Worm (Caenorhabditis elegans) whole organism, L4 larva: Measurements from ENCODE around the gene nhr-87.
A peak's percentile ranks its signal among the peaks of the same experiment; 100 is the strongest.

Experiments
- D1046.2 ChIP-seq: fragments of 200-800 bp; sonication (Bioruptor generic); IDR thresholded peaks from 2 replicates; pipeline ENCODE4 v1.3.6; 2022; ENCODE audit warnings: missing genetic modification characterization, missing compliant biosample characterization
- F44E2.7 ChIP-seq: fragments of 200-800 bp; sonication (Bioruptor generic); IDR thresholded peaks from 2 replicates; pipeline ENCODE4 v2.1.2; 2022; ENCODE audit warnings: missing genetic modification characterization, missing compliant biosample characterization
- F49E8.2 ChIP-seq: sonication (generic microtip); optimal IDR thresholded peaks from 2 replicates; lab custom pipeline; 2016; ENCODE audit warnings: missing compliant biosample characterization, mild to moderate bottlenecking, missing genetic modification characterization, borderline replicate concordance
- T20F7.1 ChIP-seq: fragments of 200-800 bp; sonication (Bioruptor generic); optimal IDR thresholded peaks from 2 replicates; lab custom pipeline; 2018; ENCODE audit warnings: mild to moderate bottlenecking, missing genetic modification characterization, missing compliant biosample characterization
- T26A8.4 ChIP-seq: fragments of 200-800 bp; sonication (Bioruptor generic); IDR thresholded peaks from 2 replicates; pipeline ENCODE4 v1.3.6; 2022; ENCODE audit warnings: missing genetic modification characterization, missing compliant biosample characterization
- Y48G9A.11 ChIP-seq: fragments of 200-800 bp; sonication (Bioruptor generic); IDR thresholded peaks from 2 replicates; pipeline ENCODE4 v1.3.6; 2022; ENCODE audit warnings: missing genetic modification reagents, missing genetic modification characterization, missing compliant biosample characterization
- aha-1 ChIP-seq: fragments of 150-350 bp; peaks from one replicate; lab custom pipeline; 2014; ENCODE audit warnings: missing biosample characterization, missing genetic modification characterization
- ama-1 ChIP-seq: fragments of 150-350 bp; optimal IDR thresholded peaks from 2 replicates; lab custom pipeline; 2014; ENCODE audit warnings: inconsistent platforms, mixed read lengths
- ceh-28 ChIP-seq: fragments of 150-350 bp; optimal IDR thresholded peaks from 2 replicates; lab custom pipeline; 2014; ENCODE audit warnings: missing biosample characterization, missing genetic modification reagents, missing genetic modification characterization
- ceh-44 ChIP-seq: fragments of 200-800 bp; sonication (Bioruptor generic); IDR thresholded peaks from 2 replicates; pipeline ENCODE4 v1.3.6; 2022; ENCODE audit warnings: missing genetic modification reagents, missing genetic modification characterization, missing compliant biosample characterization
- daf-16 ChIP-seq, 3 experiments: sonication (generic microtip); optimal IDR thresholded peaks; 2 replicates each; lab custom pipeline; 2016 to 2017; ENCODE audit warnings: missing genetic modification characterization in 3 of 3, missing genetic modification reagents in 3 of 3, mild to moderate bottlenecking in 2 of 3, missing compliant biosample characterization in 2 of 3, missing biosample characterization in 1 of 3, moderate library complexity in 1 of 3
- daf-8 ChIP-seq: fragments of 200-800 bp; sonication (Bioruptor generic); IDR thresholded peaks from 2 replicates; pipeline ENCODE4 v1.3.6; 2022; ENCODE audit warnings: missing genetic modification characterization, missing compliant biosample characterization
- dmd-6 ChIP-seq: fragments of 200-800 bp; sonication (Bioruptor generic); IDR thresholded peaks from 2 replicates; pipeline ENCODE4 v1.3.6; 2022; ENCODE audit warnings: missing genetic modification reagents, missing genetic modification characterization, missing compliant biosample characterization
- dpl-1 ChIP-seq: fragments of 150-350 bp; optimal IDR thresholded peaks from 2 replicates; lab custom pipeline; 2014; ENCODE audit warnings: missing biosample characterization, missing genetic modification reagents, missing genetic modification characterization
- dve-1 ChIP-seq: sonication (generic microtip); optimal IDR thresholded peaks from 2 replicates; lab custom pipeline; 2017; ENCODE audit warnings: antibody characterized with exemption, mild to moderate bottlenecking, missing genetic modification characterization, missing compliant biosample characterization; ENCODE audit not compliant: insufficient read depth
- gei-8 ChIP-seq: fragments of 200-800 bp; sonication (Bioruptor generic); optimal IDR thresholded peaks from 2 replicates; lab custom pipeline; 2018; ENCODE audit warnings: mild to moderate bottlenecking, missing genetic modification characterization, missing compliant biosample characterization
- hif-1 ChIP-seq, 2 experiments: sonication (generic microtip); optimal IDR thresholded peaks; 2 replicates each; lab custom pipeline; 2016 to 2017; ENCODE audit warnings: missing compliant biosample characterization in 2 of 2, missing genetic modification characterization in 2 of 2, missing genetic modification reagents in 2 of 2, missing genotype in 2 of 2, mild to moderate bottlenecking in 1 of 2
- hlh-11 ChIP-seq: fragments of 200-800 bp; sonication (Bioruptor generic); optimal IDR thresholded peaks from 2 replicates; lab custom pipeline; 2018; ENCODE audit warnings: mild to moderate bottlenecking, missing genetic modification characterization, missing compliant biosample characterization
- hlh-30 ChIP-seq: sonication (generic microtip); optimal IDR thresholded peaks from 2 replicates; lab custom pipeline; 2017; ENCODE audit warnings: antibody characterized with exemption, mild to moderate bottlenecking, missing genetic modification characterization, missing compliant biosample characterization; ENCODE audit not compliant: insufficient read depth
- lir-3 ChIP-seq: sonication (generic microtip); optimal IDR thresholded peaks from 2 replicates; lab custom pipeline; 2016; ENCODE audit warnings: mild to moderate bottlenecking, missing genetic modification characterization, missing compliant biosample characterization
- lsy-2 ChIP-seq, 2 experiments: fragments of 150-350 bp in 1 of 2; sonication (generic microtip) in 1 of 2; optimal IDR thresholded peaks; 2 replicates each; lab custom pipeline; 2014 to 2017; ENCODE audit warnings: missing biosample characterization in 2 of 2, missing genetic modification characterization in 2 of 2
- mdl-1 ChIP-seq, 2 experiments: fragments of 150-350 bp in 1 of 2; sonication (generic microtip) in 1 of 2; optimal IDR thresholded peaks; 2 replicates each; lab custom pipeline; 2014 to 2017; ENCODE audit warnings: missing biosample characterization in 2 of 2, missing genetic modification characterization in 2 of 2
- mep-1 ChIP-seq: fragments of 150-350 bp; sonication (generic microtip); optimal IDR thresholded peaks from 3 replicates; lab custom pipeline; 2014; ENCODE audit warnings: missing biosample characterization, missing genetic modification characterization
- mes-2 ChIP-seq: sonication (generic microtip); optimal IDR thresholded peaks from 2 replicates; lab custom pipeline; 2016; ENCODE audit warnings: missing genotype, mild to moderate bottlenecking, missing genetic modification characterization, missing compliant biosample characterization; ENCODE audit not compliant: poor library complexity, severe bottlenecking
- nhr-10 ChIP-seq: fragments of 150-350 bp; optimal IDR thresholded peaks from 2 replicates; lab custom pipeline; 2014; ENCODE audit warnings: missing biosample characterization, missing genetic modification characterization
- nhr-11 ChIP-seq: fragments of 150-350 bp; optimal IDR thresholded peaks from 2 replicates; lab custom pipeline; 2014; ENCODE audit warnings: missing biosample characterization, missing genetic modification characterization
- nhr-28 ChIP-seq: fragments of 150-350 bp; optimal IDR thresholded peaks from 2 replicates; lab custom pipeline; 2014; ENCODE audit warnings: missing biosample characterization, missing genetic modification characterization
- nhr-41 ChIP-seq: fragments of 200-800 bp; sonication (Bioruptor generic); IDR thresholded peaks from 2 replicates; pipeline ENCODE4 v1.3.6; 2022; ENCODE audit warnings: missing genetic modification reagents, missing genetic modification characterization, missing compliant biosample characterization
- nhr-42 ChIP-seq: fragments of 200-800 bp; sonication (Bioruptor generic); IDR thresholded peaks from 2 replicates; pipeline ENCODE4 v1.3.6; 2022; ENCODE audit warnings: missing genetic modification characterization, missing compliant biosample characterization
- nhr-48 ChIP-seq: sonication (generic microtip); optimal IDR thresholded peaks from 2 replicates; lab custom pipeline; 2016; ENCODE audit warnings: mild to moderate bottlenecking, missing genetic modification characterization, missing compliant biosample characterization
- nhr-77 ChIP-seq: fragments of 150-350 bp; optimal IDR thresholded peaks from 2 replicates; lab custom pipeline; 2014; ENCODE audit warnings: missing biosample characterization, missing genetic modification characterization
- pha-4 ChIP-seq, 2 experiments: fragments of 150-350 bp in 1 of 2; fragments of 200-800 bp in 1 of 2; sonication (Bioruptor generic) in 1 of 2; IDR thresholded peaks in 1 of 2; optimal IDR thresholded peaks in 1 of 2; 2 replicates each; pipeline versions ENCODE4 v1.3.6 to Lab custom; 2014 to 2022; ENCODE audit warnings: missing genetic modification characterization in 2 of 2, missing genetic modification reagents in 2 of 2, missing biosample characterization in 1 of 2, missing compliant biosample characterization in 1 of 2
- skn-1 ChIP-seq: fragments of 150-350 bp; optimal IDR thresholded peaks from 2 replicates; lab custom pipeline; 2014; ENCODE audit warnings: missing biosample characterization, missing genetic modification characterization
- spr-1 ChIP-seq: sonication (generic microtip); optimal IDR thresholded peaks from 2 replicates; lab custom pipeline; 2016; ENCODE audit warnings: mild to moderate bottlenecking, missing genetic modification characterization, missing compliant biosample characterization
- tag-97 ChIP-seq: fragments of 200-800 bp; sonication (Bioruptor generic); IDR thresholded peaks from 2 replicates; pipeline ENCODE4 v1.3.6; 2022; ENCODE audit warnings: missing genetic modification characterization, missing compliant biosample characterization
- unc-39 ChIP-seq: sonication (generic microtip); optimal IDR thresholded peaks from 2 replicates; lab custom pipeline; 2017; ENCODE audit warnings: missing biosample characterization, missing genetic modification characterization
- unc-62 ChIP-seq, 3 experiments: fragments of 150-350 bp in 1 of 3; sonication (generic microtip); optimal IDR thresholded peaks in 2 of 3; peaks in 1 of 3; 1 replicate in 1 of 3; 2 replicates in 2 of 3; lab custom pipeline; 2014 to 2017; ENCODE audit warnings: missing biosample characterization in 3 of 3, missing genetic modification characterization in 3 of 3, missing genetic modification reagents in 3 of 3, missing genotype in 1 of 3
- vab-7 ChIP-seq: fragments of 200-800 bp; sonication (Bioruptor generic); IDR thresholded peaks from 2 replicates; pipeline ENCODE4 v1.3.6; 2022; ENCODE audit warnings: missing genetic modification reagents, missing genetic modification characterization, missing compliant biosample characterization
- zip-11 ChIP-seq: fragments of 200-800 bp; sonication (Bioruptor generic); IDR thresholded peaks from 2 replicates; pipeline ENCODE4 v1.3.6; 2022; ENCODE audit warnings: missing genetic modification characterization, missing compliant biosample characterization
- zip-2 ChIP-seq: fragments of 150-350 bp; optimal IDR thresholded peaks from 2 replicates; lab custom pipeline; 2014; ENCODE audit warnings: missing biosample characterization, missing genetic modification characterization

nhr-87 gene

DNA sequence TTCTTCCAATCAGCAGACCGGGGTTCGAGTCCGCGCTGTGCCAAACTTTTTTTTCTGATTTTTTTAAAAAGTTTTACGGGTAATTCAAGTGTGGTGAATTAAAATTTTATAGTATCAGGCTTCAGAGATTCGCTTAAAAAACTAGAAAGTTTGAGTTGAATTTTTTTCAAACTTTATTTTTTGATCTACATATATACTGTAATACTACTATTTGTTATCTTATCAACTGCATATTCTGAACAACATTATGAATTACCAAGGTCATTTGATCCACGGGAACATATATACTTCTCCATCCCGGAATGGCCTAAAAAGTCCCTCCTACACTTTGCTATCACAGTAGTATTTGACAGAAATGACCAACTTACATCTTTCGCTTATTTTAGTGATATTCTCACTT lies 9.6 kb downstream of the nhr-87 start, which contains the start of gene Y41D4B.6:
TSS of gene Y41D4B.6 (plus strand) at position 301 of the 400 bp plus-strand sequence.
- TF ChIP-seq T26A8.4 (GFP tag; lab: Robert Waterston, UW): no peak
- peak; percentile 3 for TF ChIP-seq aha-1 (tag; lab: Kevin White, UChicago)
- no peak for TF ChIP-seq tag-97 (GFP tag; lab: Robert Waterston, UW)

DNA sequence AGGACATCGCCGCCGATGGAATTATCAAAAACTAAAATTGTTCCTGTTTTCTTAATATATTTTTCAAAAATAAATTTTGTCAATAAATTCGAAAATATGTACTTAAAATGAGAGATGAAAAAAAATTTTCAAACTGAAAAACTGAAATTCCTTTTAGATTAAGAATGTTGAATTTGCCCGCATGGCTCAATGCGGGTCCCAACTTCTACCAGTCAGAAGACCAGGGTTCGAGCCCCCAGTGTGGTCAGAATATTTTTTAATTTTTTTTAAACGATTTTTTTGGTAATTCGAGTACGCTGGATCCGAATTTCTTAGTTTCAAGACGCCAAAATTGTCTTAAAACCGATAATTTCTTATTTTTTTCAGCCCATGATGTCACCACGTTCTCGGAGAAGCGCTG lies 13.5 kb downstream of the nhr-87 start:
- TF ChIP-seq ama-1 (lab: Kevin White, UChicago) (peak; percentile 13), F49E8.2 (tag; lab: Kevin White, UChicago) (no peak), nhr-41 (GFP tag; lab: Robert Waterston, UW) (no peak), Y48G9A.11 (GFP tag; lab: Robert Waterston, UW) (no peak), gei-8 (GFP tag; lab: Kevin White, UChicago) (no peak), daf-16 (GFP tag; optimal IDR thresholded peaks at IDR 0.05; lab: Kevin White, UChicago) (no peak), daf-16 (tag; optimal IDR thresholded peaks at IDR 0.05; lab: Kevin White, UChicago) (peak; percentile 4), pha-4 (GFP tag; IDR thresholded peaks at IDR 0.05; lab: Robert Waterston, UW) (peak; percentile 16; the same call in 1 of the 2 replicates), pha-4 (tag; optimal IDR thresholded peaks at IDR 0.05; lab: Kevin White, UChicago) (no peak), vab-7 (GFP tag; lab: Robert Waterston, UW) (peak; percentile 17; the same call in 1 of the 2 replicates), unc-62 (GFP tag; optimal IDR thresholded peaks at IDR 0.05 in 1 of 2; lab: Kevin White, UChicago) (peak in 1 of 2 experiments; percentile 36), unc-62 (tag; optimal IDR thresholded peaks at IDR 0.05; lab: Kevin White, UChicago) (no peak)

DNA sequence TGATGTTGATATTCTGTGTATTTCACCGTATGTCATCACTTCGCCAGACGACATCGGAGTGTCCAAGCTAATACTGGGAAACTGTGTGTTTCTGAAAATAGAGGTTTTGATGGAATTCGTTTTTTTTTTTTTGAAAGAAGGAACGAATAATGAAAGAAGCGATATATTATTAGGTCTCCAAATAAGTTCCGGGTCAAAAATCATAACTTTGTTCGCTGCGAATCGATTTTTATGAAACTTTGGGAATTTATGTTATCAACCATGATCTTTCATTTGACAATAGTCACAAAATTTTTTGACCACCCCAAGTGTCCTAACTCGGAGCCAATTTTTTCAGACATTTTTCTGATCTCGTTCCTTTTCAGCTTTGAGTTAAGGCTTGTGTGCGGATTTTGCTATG lies 21.4 kb downstream of the nhr-87 start, which contains the start of gene nhr-274:
TSS of gene nhr-274 (minus strand) at position 101 of the 400 bp plus-strand sequence.
- TF ChIP-seq D1046.2 (GFP tag; lab: Robert Waterston, UW): 0 out of 2 replicates have a peak, but pooled peaks have one; percentile 5

DNA sequence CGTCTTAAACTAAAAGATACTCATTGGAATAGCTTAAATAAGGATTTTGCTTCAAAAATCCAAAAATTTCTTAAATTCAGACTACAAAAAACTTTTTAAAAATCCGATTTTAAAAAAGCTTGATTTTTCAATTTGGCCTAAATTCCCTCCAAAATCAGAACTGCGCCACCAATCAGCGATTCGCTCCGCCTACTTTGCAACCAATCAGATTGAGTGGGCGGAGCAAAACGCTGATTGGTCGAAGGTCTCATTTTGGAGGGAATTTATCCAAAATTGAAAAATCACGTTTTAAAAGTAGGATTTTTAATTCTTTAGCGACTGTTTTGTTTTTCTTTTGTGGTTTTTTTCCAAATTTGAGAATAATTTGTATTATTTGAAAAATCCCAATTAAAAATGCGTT lies 25.5 kb downstream of the nhr-87 start:
- TF ChIP-seq vab-7 (GFP tag; lab: Robert Waterston, UW): no peak
- TF ChIP-seq aha-1 (tag; lab: Kevin White, UChicago): peak; percentile 77

DNA sequence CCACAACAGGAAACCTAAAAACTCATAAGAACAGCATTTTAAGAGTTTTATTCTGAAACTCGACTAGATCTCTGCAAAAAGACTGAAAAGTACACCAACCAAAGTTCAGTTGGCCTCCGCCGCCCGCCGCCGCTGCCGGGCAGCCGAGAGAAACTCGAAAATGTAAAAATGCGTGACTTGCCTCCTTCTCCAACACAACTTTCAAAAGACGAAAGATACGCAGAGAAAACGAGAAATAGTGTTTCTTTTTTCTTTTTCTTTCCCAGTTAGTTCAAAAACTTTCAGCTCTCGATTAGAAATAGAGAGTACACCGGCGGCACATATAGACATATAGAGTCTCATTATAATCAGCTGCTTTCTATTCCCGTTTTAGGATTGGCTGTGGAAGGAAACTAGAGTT lies 26.0 kb downstream of the nhr-87 start:
- TF ChIP-seq hlh-11 (tag; lab: Kevin White, UChicago) (peak; percentile 69), unc-39 (tag; lab: Kevin White, UChicago) (no peak), unc-62 (GFP tag; optimal IDR thresholded peaks at IDR 0.05 in 1 of 2; lab: Kevin White, UChicago) (peak in 1 of 2 experiments; percentile 36), unc-62 (tag; optimal IDR thresholded peaks at IDR 0.05; lab: Kevin White, UChicago) (no peak), nhr-41 (GFP tag; lab: Robert Waterston, UW) (no peak), dmd-6 (GFP tag; lab: Robert Waterston, UW) (peak; percentile 81), lsy-2 (tag; optimal IDR thresholded peaks at IDR 0.05; lab: Kevin White, UChicago) (peak in 1 of 2 experiments; percentile 54), dpl-1 (GFP tag; lab: Kevin White, UChicago) (no peak), ceh-28 (no peak), hif-1 (tag; optimal IDR thresholded peaks at IDR 0.05; lab: Kevin White, UChicago) (peak in 1 of 2 experiments; percentile 44), zip-11 (GFP tag; lab: Robert Waterston, UW) (no peak), dve-1 (peak; percentile 55), hlh-30 (tag; lab: Kevin White, UChicago) (peak; percentile 79), T20F7.1 (GFP tag; lab: Kevin White, UChicago) (peak; percentile 50), nhr-77 (tag; lab: Kevin White, UChicago) (peak; percentile 0), mdl-1 (tag; optimal IDR thresholded peaks at IDR 0.05; lab: Kevin White, UChicago) (peak in 1 of 2 experiments; percentile 67), spr-1 (tag; lab: Kevin White, UChicago) (no peak), skn-1 (no peak), daf-8 (no peak), ceh-44 (GFP tag; lab: Robert Waterston, UW) (no peak), nhr-11 (tag; lab: Kevin White, UChicago) (peak; percentile 10), ama-1 (lab: Kevin White, UChicago) (peak; percentile 11), mep-1 (tag; lab: Kevin White, UChicago) (peak; percentile 60), lir-3 (tag; lab: Kevin White, UChicago) (no peak), F44E2.7 (GFP tag; lab: Robert Waterston, UW) (no peak), nhr-48 (no peak), mes-2 (no peak), nhr-42 (GFP tag; lab: Robert Waterston, UW) (no peak), zip-2 (no peak), nhr-10 (no peak), nhr-28 (tag; lab: Kevin White, UChicago) (peak; percentile 59)
